Worm (Caenorhabditis elegans) whole organism, mixed stage, embryonic: ENCODE data around the gene idpc-7.

Experiments used
- ces-1 ChIP-seq: fragments of 150-350 bp; optimal IDR thresholded peaks from 2 replicates; lab custom pipeline; 2014; ENCODE audit warnings: missing biosample characterization, missing genetic modification reagents, missing genetic modification characterization
- lin-13 ChIP-seq: fragments of 150-350 bp; optimal IDR thresholded peaks from 2 replicates; lab custom pipeline; 2014; ENCODE audit warnings: missing biosample characterization, missing genetic modification characterization
- lsy-2 ChIP-seq: fragments of 150-350 bp; optimal IDR thresholded peaks from 2 replicates; lab custom pipeline; 2014; ENCODE audit warnings: missing biosample characterization, missing genetic modification characterization
- nhr-12 ChIP-seq: fragments of 150-350 bp; optimal IDR thresholded peaks from 2 replicates; lab custom pipeline; 2014; ENCODE audit warnings: missing biosample characterization, missing genetic modification characterization
- nhr-2 ChIP-seq: fragments of 150-350 bp; optimal IDR thresholded peaks from 2 replicates; lab custom pipeline; 2014; ENCODE audit warnings: missing biosample characterization, missing genetic modification characterization
- nhr-237 ChIP-seq: fragments of 150-350 bp; optimal IDR thresholded peaks from 2 replicates; lab custom pipeline; 2014; ENCODE audit warnings: missing biosample characterization, missing genetic modification characterization
- nhr-28 ChIP-seq: fragments of 150-350 bp; optimal IDR thresholded peaks from 2 replicates; lab custom pipeline; 2014; ENCODE audit warnings: missing biosample characterization, missing genetic modification characterization
- nhr-76 ChIP-seq: sonication (generic microtip); optimal IDR thresholded peaks from 2 replicates; lab custom pipeline; 2017; ENCODE audit warnings: missing biosample characterization, missing genetic modification characterization
- snpc-4 ChIP-seq: fragments of 150-350 bp; optimal IDR thresholded peaks from 2 replicates; lab custom pipeline; 2014; ENCODE audit warnings: missing biosample characterization, missing genetic modification characterization
- sptf-1 ChIP-seq: sonication (generic microtip); optimal IDR thresholded peaks from 2 replicates; lab custom pipeline; 2017; ENCODE audit warnings: mild to moderate bottlenecking, missing genetic modification characterization, moderate library complexity, missing compliant biosample characterization
- unc-39 ChIP-seq: fragments of 150-350 bp; optimal IDR thresholded peaks from 2 replicates; lab custom pipeline; 2014; ENCODE audit warnings: missing biosample characterization, missing genetic modification characterization
- unc-62 ChIP-seq: fragments of 150-350 bp; optimal IDR thresholded peaks from 2 replicates; lab custom pipeline; 2014; ENCODE audit warnings: missing biosample characterization, missing genetic modification reagents, missing genetic modification characterization
- ztf-11 ChIP-seq: fragments of 150-350 bp; optimal IDR thresholded peaks from 2 replicates; lab custom pipeline; 2014; ENCODE audit warnings: missing biosample characterization, missing genetic modification characterization

DNA sequence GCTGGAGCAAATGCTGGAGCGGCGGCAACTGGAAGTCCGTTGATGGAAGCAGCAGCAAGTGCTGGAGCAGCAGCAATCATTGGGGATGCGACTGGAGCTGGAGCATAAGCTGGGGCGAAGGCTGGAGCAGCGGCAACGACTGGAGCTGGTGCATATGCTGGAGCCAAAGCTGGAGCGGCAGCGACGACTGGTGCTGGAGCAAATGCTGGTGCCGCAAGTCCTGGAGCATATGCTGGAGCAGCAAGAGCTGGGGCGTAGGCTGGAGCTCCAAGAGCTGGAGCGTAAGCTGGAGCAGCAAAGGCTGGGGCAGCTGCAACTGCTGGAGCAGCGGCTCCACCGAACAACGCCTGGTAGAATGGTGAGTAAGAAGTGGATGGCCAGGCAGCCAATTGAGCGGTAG lies 399 bp downstream of the idpc-7 start:
- TF ChIP-seq nhr-12 (tag; lab: Kevin White, UChicago) (no peak), ztf-11 (tag; lab: Kevin White, UChicago) (no peak), nhr-237 (tag; lab: Kevin White, UChicago) (no peak), nhr-76 (tag; lab: Kevin White, UChicago) (no peak), unc-39 (tag; lab: Kevin White, UChicago) (no peak), lin-13 (tag; lab: Kevin White, UChicago) (no peak), snpc-4 (no peak), lsy-2 (no peak), unc-62 (no peak), nhr-28 (tag; lab: Kevin White, UChicago) (no peak), sptf-1 (tag; lab: Kevin White, UChicago) (no peak), nhr-2 (tag; lab: Kevin White, UChicago) (no peak), ces-1 (GFP tag; lab: Kevin White, UChicago) (no peak)
